Worm (Caenorhabditis elegans) whole organism, young adult: Measurements from ENCODE around the gene ttr-37.

ENCODE experiments used
- ama-1 ChIP-seq, 3 experiments: fragments of 150-350 bp in 1 of 3; sonication (generic microtip) in 2 of 3; optimal IDR thresholded peaks; 2 replicates each; lab custom pipeline; 2014 to 2018; ENCODE audit warnings: missing biosample characterization in 2 of 3, missing genetic modification characterization in 2 of 3, missing genetic modification reagents in 2 of 3
- atf-7 ChIP-seq: sonication (generic microtip); optimal IDR thresholded peaks from 2 replicates; lab custom pipeline; 2017; ENCODE audit warnings: mild to moderate bottlenecking, missing genetic modification characterization, missing compliant biosample characterization
- cebp-1 ChIP-seq, 2 experiments: fragments of 200-800 bp in 1 of 2; sonication (Bioruptor generic) in 1 of 2; sonication (generic microtip) in 1 of 2; IDR thresholded peaks in 1 of 2; optimal IDR thresholded peaks in 1 of 2; 2 replicates each; pipeline versions ENCODE4 v1.3.6 to Lab custom; 2017 to 2022; ENCODE audit warnings: missing compliant biosample characterization in 2 of 2, missing genetic modification characterization in 2 of 2, mild to moderate bottlenecking in 1 of 2, missing genetic modification reagents in 1 of 2, moderate library complexity in 1 of 2
- ceh-27 ChIP-seq: fragments of 200-800 bp; sonication (Bioruptor generic); optimal IDR thresholded peaks from 2 replicates; lab custom pipeline; 2018; ENCODE audit warnings: mild to moderate bottlenecking, missing genetic modification characterization, moderate library complexity, missing compliant biosample characterization
- him-1 ChIP-seq: sonication (generic microtip); optimal IDR thresholded peaks from 2 replicates; lab custom pipeline; 2016; ENCODE audit warnings: missing genotype, missing genetic modification reagents, missing genetic modification characterization, missing compliant biosample characterization
- unc-130 ChIP-seq: sonication (generic microtip); optimal IDR thresholded peaks from 2 replicates; lab custom pipeline; 2016; ENCODE audit warnings: missing genetic modification reagents, missing genetic modification characterization, missing compliant biosample characterization
- unc-62 ChIP-seq: fragments of 150-350 bp; optimal IDR thresholded peaks from 2 replicates; lab custom pipeline; 2014; ENCODE audit warnings: missing biosample characterization, missing genetic modification reagents, missing genetic modification characterization
- ztf-6 ChIP-seq: fragments of 200-800 bp; sonication (Bioruptor generic); IDR thresholded peaks from 2 replicates; pipeline ENCODE4 v1.3.6; 2022; ENCODE audit warnings: missing genetic modification reagents, missing genetic modification characterization, missing compliant biosample characterization

DNA sequence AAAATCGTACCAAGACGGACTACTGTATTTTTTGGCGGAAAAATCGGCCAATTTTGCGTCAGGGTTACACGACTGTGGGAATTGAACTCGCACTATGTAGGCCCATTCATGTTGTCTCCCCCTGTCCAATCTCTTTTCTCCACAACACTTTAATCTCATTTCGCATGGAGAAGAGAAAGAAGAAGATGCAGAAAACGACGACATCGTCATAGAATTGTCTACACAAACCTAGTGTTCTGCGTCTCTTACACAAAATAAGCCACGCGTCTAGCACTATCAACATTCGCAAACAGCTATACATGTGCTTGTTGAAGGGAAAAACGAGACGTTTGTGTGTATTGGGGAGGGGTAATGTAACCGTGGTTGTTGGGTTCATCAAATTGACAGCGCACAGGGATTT lies 14.0 kb downstream of the ttr-37 start:
- TF ChIP-seq atf-7 (tag; lab: Kevin White, UChicago) (peak; percentile 19), unc-62 (GFP tag; lab: Kevin White, UChicago) (no peak), unc-130 (GFP tag; lab: Kevin White, UChicago) (no peak), ceh-27 (peak; percentile 91), ztf-6 (no peak), ama-1 (optimal IDR thresholded peaks at IDR 0.05; lab: Kevin White, UChicago) (no peak), ama-1 (GFP tag; optimal IDR thresholded peaks at IDR 0.05; lab: Kevin White, UChicago) (no peak), him-1 (tag; lab: Kevin White, UChicago) (no peak), cebp-1 (GFP tag; IDR thresholded peaks at IDR 0.05; lab: Robert Waterston, UW) (0 out of 2 replicates have a peak, but pooled peaks have one; percentile 16), cebp-1 (tag; optimal IDR thresholded peaks at IDR 0.05; lab: Kevin White, UChicago) (peak; percentile 76)
